Worm (Caenorhabditis elegans) whole organism, L4 larva: ENCODE measurements around the gene kin-24.
A peak's percentile ranks its signal among the peaks of the same experiment; 100 is the strongest.

Source experiments
- F26F4.8 ChIP-seq: fragments of 200-800 bp; sonication (Bioruptor generic); conservative IDR thresholded peaks from 2 replicates; pipeline ENCODE4 v1.3.6; 2022; ENCODE audit warnings: missing genetic modification characterization, missing compliant biosample characterization
- F37D6.2 ChIP-seq: sonication (generic microtip); optimal IDR thresholded peaks from 2 replicates; lab custom pipeline; 2016; ENCODE audit warnings: mild to moderate bottlenecking, missing genetic modification characterization, missing compliant biosample characterization
- T26A8.4 ChIP-seq: fragments of 200-800 bp; sonication (Bioruptor generic); IDR thresholded peaks from 2 replicates; pipeline ENCODE4 v1.3.6; 2022; ENCODE audit warnings: missing genetic modification characterization, missing compliant biosample characterization
- Y5F2A.4 ChIP-seq: fragments of 200-800 bp; sonication (Bioruptor generic); optimal IDR thresholded peaks from 2 replicates; lab custom pipeline; 2018; ENCODE audit warnings: mild to moderate bottlenecking, missing genetic modification characterization, missing compliant biosample characterization
- aha-1 ChIP-seq: fragments of 150-350 bp; peaks from one replicate; lab custom pipeline; 2014; ENCODE audit warnings: missing biosample characterization, missing genetic modification characterization
- ama-1 ChIP-seq: fragments of 150-350 bp; optimal IDR thresholded peaks from 2 replicates; lab custom pipeline; 2014; ENCODE audit warnings: inconsistent platforms, mixed read lengths
- attf-4 ChIP-seq: sonication (generic microtip); optimal IDR thresholded peaks from 3 replicates; lab custom pipeline; 2017; ENCODE audit warnings: missing biosample characterization, missing genetic modification characterization
- ceh-20 ChIP-seq: fragments of 200-800 bp; sonication (Bioruptor generic); IDR thresholded peaks from 2 replicates; pipeline ENCODE4 v1.3.6; 2022; ENCODE audit warnings: missing genetic modification reagents, missing genetic modification characterization, missing compliant biosample characterization
- ceh-44 ChIP-seq: fragments of 200-800 bp; sonication (Bioruptor generic); IDR thresholded peaks from 2 replicates; pipeline ENCODE4 v1.3.6; 2022; ENCODE audit warnings: missing genetic modification reagents, missing genetic modification characterization, missing compliant biosample characterization
- cey-2 ChIP-seq: sonication (generic microtip); optimal IDR thresholded peaks from 3 replicates; lab custom pipeline; 2017; ENCODE audit warnings: missing genetic modification characterization, mild to moderate bottlenecking, missing compliant biosample characterization, antibody characterized with exemption, borderline replicate concordance; ENCODE audit not compliant: insufficient read depth
- dmd-6 ChIP-seq: fragments of 200-800 bp; sonication (Bioruptor generic); IDR thresholded peaks from 2 replicates; pipeline ENCODE4 v1.3.6; 2022; ENCODE audit warnings: missing genetic modification reagents, missing genetic modification characterization, missing compliant biosample characterization
- egl-27 ChIP-seq: sonication (generic microtip); optimal IDR thresholded peaks from 3 replicates; lab custom pipeline; 2017; ENCODE audit warnings: missing biosample characterization, missing genetic modification reagents, missing genetic modification characterization
- egl-43 ChIP-seq: fragments of 200-800 bp; sonication (Bioruptor generic); IDR thresholded peaks from 2 replicates; pipeline ENCODE4 v1.3.6; 2022; ENCODE audit warnings: missing genetic modification reagents, missing genetic modification characterization, missing compliant biosample characterization
- fkh-10 ChIP-seq: fragments of 150-350 bp; optimal IDR thresholded peaks from 2 replicates; lab custom pipeline; 2014; ENCODE audit warnings: missing biosample characterization, missing genetic modification reagents, missing genetic modification characterization
- fos-1 ChIP-seq: fragments of 150-350 bp; optimal IDR thresholded peaks from 2 replicates; lab custom pipeline; 2014; ENCODE audit warnings: missing biosample characterization, missing genetic modification characterization
- hlh-30 ChIP-seq: sonication (generic microtip); optimal IDR thresholded peaks from 2 replicates; lab custom pipeline; 2017; ENCODE audit warnings: antibody characterized with exemption, mild to moderate bottlenecking, missing genetic modification characterization, missing compliant biosample characterization; ENCODE audit not compliant: insufficient read depth
- hmg-1.1 ChIP-seq: fragments of 200-800 bp; sonication (Bioruptor generic); IDR thresholded peaks from 2 replicates; pipeline ENCODE4 v1.3.6; 2022; ENCODE audit warnings: missing genetic modification reagents, missing genetic modification characterization, missing compliant biosample characterization
- jun-1 ChIP-seq: fragments of 150-350 bp; optimal IDR thresholded peaks from 2 replicates; lab custom pipeline; 2014; ENCODE audit warnings: missing biosample characterization, missing genetic modification reagents, missing genetic modification characterization
- lim-7 ChIP-seq: fragments of 200-800 bp; sonication (Bioruptor generic); IDR thresholded peaks from 2 replicates; pipeline ENCODE4 v1.3.6; 2022; ENCODE audit warnings: missing genetic modification characterization, missing compliant biosample characterization
- lin-15B ChIP-seq: fragments of 150-350 bp; sonication (generic microtip); optimal IDR thresholded peaks from 3 replicates; lab custom pipeline; 2014; ENCODE audit warnings: missing biosample characterization, missing genetic modification characterization
- lin-29 ChIP-seq: fragments of 200-800 bp; sonication (Bioruptor generic); IDR thresholded peaks from 2 replicates; pipeline ENCODE4 v1.3.6; 2022; ENCODE audit warnings: missing genetic modification reagents, missing genetic modification characterization, missing compliant biosample characterization
- lin-39 ChIP-seq: fragments of 150-350 bp; optimal IDR thresholded peaks from 2 replicates; lab custom pipeline; 2014; ENCODE audit warnings: missing biosample characterization, missing genetic modification reagents, missing genetic modification characterization
- mep-1 ChIP-seq: fragments of 150-350 bp; sonication (generic microtip); optimal IDR thresholded peaks from 3 replicates; lab custom pipeline; 2014; ENCODE audit warnings: missing biosample characterization, missing genetic modification characterization
- mes-2 ChIP-seq: sonication (generic microtip); optimal IDR thresholded peaks from 2 replicates; lab custom pipeline; 2016; ENCODE audit warnings: missing genotype, mild to moderate bottlenecking, missing genetic modification characterization, missing compliant biosample characterization; ENCODE audit not compliant: poor library complexity, severe bottlenecking
- mxl-3 ChIP-seq: fragments of 200-800 bp; sonication (Bioruptor generic); optimal IDR thresholded peaks from 2 replicates; lab custom pipeline; 2018; ENCODE audit warnings: mild to moderate bottlenecking, missing genetic modification characterization, missing compliant biosample characterization
- nhr-11 ChIP-seq: fragments of 150-350 bp; optimal IDR thresholded peaks from 2 replicates; lab custom pipeline; 2014; ENCODE audit warnings: missing biosample characterization, missing genetic modification characterization
- nhr-237 ChIP-seq: sonication (generic microtip); optimal IDR thresholded peaks from 2 replicates; lab custom pipeline; 2017; ENCODE audit warnings: missing biosample characterization, missing genetic modification characterization
- nhr-25 ChIP-seq: sonication (generic microtip); optimal IDR thresholded peaks from 2 replicates; lab custom pipeline; 2017; ENCODE audit warnings: missing genetic modification characterization, mild to moderate bottlenecking, missing compliant biosample characterization, antibody characterized with exemption, moderate library complexity, borderline replicate concordance; ENCODE audit not compliant: insufficient read depth
- nhr-28 ChIP-seq: fragments of 150-350 bp; optimal IDR thresholded peaks from 2 replicates; lab custom pipeline; 2014; ENCODE audit warnings: missing biosample characterization, missing genetic modification characterization
- nhr-42 ChIP-seq: fragments of 200-800 bp; sonication (Bioruptor generic); IDR thresholded peaks from 2 replicates; pipeline ENCODE4 v1.3.6; 2022; ENCODE audit warnings: missing genetic modification characterization, missing compliant biosample characterization
- nhr-76 ChIP-seq: fragments of 150-350 bp; optimal IDR thresholded peaks from 2 replicates; lab custom pipeline; 2014; ENCODE audit warnings: missing biosample characterization, missing genetic modification characterization
- php-3 ChIP-seq: fragments of 200-800 bp; sonication (Bioruptor generic); IDR thresholded peaks from 2 replicates; pipeline ENCODE4 v1.3.6; 2022; ENCODE audit warnings: missing genetic modification reagents, missing genetic modification characterization, missing compliant biosample characterization
- rbr-2 ChIP-seq: sonication (generic microtip); optimal IDR thresholded peaks from 2 replicates; lab custom pipeline; 2016; ENCODE audit warnings: missing genotype, missing genetic modification characterization, missing compliant biosample characterization
- skn-1 ChIP-seq: fragments of 150-350 bp; optimal IDR thresholded peaks from 2 replicates; lab custom pipeline; 2014; ENCODE audit warnings: missing biosample characterization, missing genetic modification characterization
- spr-1 ChIP-seq: sonication (generic microtip); optimal IDR thresholded peaks from 2 replicates; lab custom pipeline; 2016; ENCODE audit warnings: mild to moderate bottlenecking, missing genetic modification characterization, missing compliant biosample characterization
- unc-39 ChIP-seq: sonication (generic microtip); optimal IDR thresholded peaks from 2 replicates; lab custom pipeline; 2017; ENCODE audit warnings: missing biosample characterization, missing genetic modification characterization
- zag-1 ChIP-seq: fragments of 150-350 bp; optimal IDR thresholded peaks from 2 replicates; lab custom pipeline; 2014; ENCODE audit warnings: missing biosample characterization, missing genetic modification characterization
- zfp-2 ChIP-seq: sonication (generic microtip); optimal IDR thresholded peaks from 2 replicates; lab custom pipeline; 2016; ENCODE audit warnings: mild to moderate bottlenecking, missing genetic modification characterization, missing compliant biosample characterization
- zip-2 ChIP-seq: fragments of 150-350 bp; optimal IDR thresholded peaks from 2 replicates; lab custom pipeline; 2014; ENCODE audit warnings: missing biosample characterization, missing genetic modification characterization
- ztf-7 ChIP-seq: fragments of 150-350 bp; optimal IDR thresholded peaks from 2 replicates; lab custom pipeline; 2014; ENCODE audit warnings: missing biosample characterization, missing genetic modification characterization

Gene kin-24

ce11 chrIV:9821621-9822020 lies 19.3 kb downstream of the kin-24 start, which contains the start of gene col-123:
Gene col-123, plus strand, starts transcription at chrIV:9821921.
- TF ChIP-seq hmg-1.1 (GFP tag; lab: Robert Waterston, UW): no peak
- no peak for TF ChIP-seq nhr-237 (tag; lab: Kevin White, UChicago)
- no peak for TF ChIP-seq fkh-10 (GFP tag; lab: Kevin White, UChicago)
- no peak for TF ChIP-seq nhr-42 (GFP tag; lab: Robert Waterston, UW)
- TF ChIP-seq nhr-28 (tag; lab: Kevin White, UChicago): no peak
- TF ChIP-seq hlh-30: no peak
- no peak for TF ChIP-seq F37D6.2 (tag; lab: Kevin White, UChicago)
- no peak for TF ChIP-seq ztf-7 (tag; lab: Kevin White, UChicago)
- TF ChIP-seq ama-1 (lab: Kevin White, UChicago): no peak
- TF ChIP-seq lin-15B (tag; lab: Kevin White, UChicago): no peak
- TF ChIP-seq mes-2: no peak
- TF ChIP-seq fos-1 (tag; lab: Kevin White, UChicago): no peak
- no peak for TF ChIP-seq lin-29
- no peak for TF ChIP-seq ceh-44 (GFP tag; lab: Robert Waterston, UW)
- no peak for TF ChIP-seq jun-1 (tag; lab: Kevin White, UChicago)
- TF ChIP-seq egl-43 (GFP tag; lab: Robert Waterston, UW): no peak
- no peak for TF ChIP-seq spr-1
- no peak for TF ChIP-seq ceh-20 (GFP tag; lab: Robert Waterston, UW)
- no peak for TF ChIP-seq lin-39 (tag; lab: Kevin White, UChicago)
- TF ChIP-seq rbr-2 (tag; lab: Kevin White, UChicago): no peak

ce11 chrIV:9815432-9815831 lies 25.5 kb downstream of the kin-24 start, which contains the start of gene egl-20:
Gene egl-20, minus strand, starts transcription at chrIV:9815532.
- TF ChIP-seq nhr-76 (tag; lab: Kevin White, UChicago): no peak
- TF ChIP-seq skn-1 (tag; lab: Kevin White, UChicago): no peak
- TF ChIP-seq F26F4.8 (GFP tag; lab: Robert Waterston, UW): no peak
- no peak for TF ChIP-seq attf-4 (tag; lab: Kevin White, UChicago)
- no peak for TF ChIP-seq mxl-3 (GFP tag; lab: Kevin White, UChicago)
- TF ChIP-seq Y5F2A.4 (GFP tag; lab: Kevin White, UChicago): no peak
- no peak for TF ChIP-seq egl-27 (tag; lab: Kevin White, UChicago)
- no peak for TF ChIP-seq unc-39 (tag; lab: Kevin White, UChicago)
- no peak for TF ChIP-seq mes-2
- TF ChIP-seq lim-7 (GFP tag; lab: Robert Waterston, UW): no peak
- TF ChIP-seq nhr-25 (tag; lab: Kevin White, UChicago): no peak
- TF ChIP-seq T26A8.4 (GFP tag; lab: Robert Waterston, UW): no peak
- no peak for TF ChIP-seq dmd-6 (GFP tag; lab: Robert Waterston, UW)
- TF ChIP-seq jun-1 (tag; lab: Kevin White, UChicago): no peak
- no peak for TF ChIP-seq zag-1 (tag; lab: Kevin White, UChicago)
- no peak for TF ChIP-seq mep-1
- TF ChIP-seq, all 104 proteins: peak for 0

- TF ChIP-seq mep-1 (no peak), aha-1 (peak; percentile 63), cey-2 (no peak), zip-2 (tag; lab: Kevin White, UChicago) (no peak)
Observed at ce11 chrIV:9811487-9811886, 29.4 kb downstream of the kin-24 start.

- no peak for TF ChIP-seq php-3
- TF ChIP-seq zfp-2 (tag; lab: Kevin White, UChicago): no peak
- TF ChIP-seq nhr-11 (tag; lab: Kevin White, UChicago): no peak
- TF ChIP-seq, all 104 proteins: peak for 0
Observed at ce11 chrIV:9810633-9811032, 30.3 kb downstream of the kin-24 start, which contains the start of gene dct-15. Gene dct-15, minus strand, starts transcription at chrIV:9810733.
